Fruit fly (Drosophila melanogaster) whole organism, pupa: ENCODE results near the gene osk.

ENCODE experiments used
- CG10348 ChIP-seq: fragments of 200-800 bp; sonication (Bioruptor generic); IDR thresholded peaks from 2 replicates; pipeline ENCODE4 v1.3.6; 2022; ENCODE audit warnings: missing biosample characterization, missing genetic modification characterization
- CG12605 ChIP-seq: fragments of 200-800 bp; sonication (Bioruptor generic); IDR thresholded peaks from 2 replicates; pipeline ENCODE4 v1.3.6; 2022; ENCODE audit warnings: missing biosample characterization, missing genetic modification characterization
- CG13204 ChIP-seq: fragments of 200-800 bp; sonication (Bioruptor generic); optimal IDR thresholded peaks from 2 replicates; lab custom pipeline; 2018; ENCODE audit warnings: missing biosample characterization, mild to moderate bottlenecking, missing genetic modification characterization, moderate library complexity
- CG14655 ChIP-seq: fragments of 200-800 bp; sonication (Bioruptor generic); optimal IDR thresholded peaks from 3 replicates; lab custom pipeline; 2017; ENCODE audit warnings: mild to moderate bottlenecking, missing biosample characterization, missing genetic modification reagents, missing genetic modification characterization
- CG15710 ChIP-seq: fragments of 200-800 bp; sonication (Bioruptor generic); optimal IDR thresholded peaks from 2 replicates; lab custom pipeline; 2018; ENCODE audit warnings: missing biosample characterization, mild to moderate bottlenecking, missing genetic modification characterization, moderate library complexity
- CG17806 ChIP-seq: fragments of 200-800 bp; sonication (Bioruptor generic); optimal IDR thresholded peaks from 2 replicates; lab custom pipeline; 2018; ENCODE audit warnings: missing biosample characterization, mild to moderate bottlenecking, missing genetic modification characterization, moderate library complexity
- CG32121 ChIP-seq: fragments of 200-800 bp; sonication (Bioruptor generic); IDR thresholded peaks from 2 replicates; pipeline ENCODE4 v1.3.6; 2022; ENCODE audit warnings: missing biosample characterization, missing genetic modification characterization
- CG34367 ChIP-seq: fragments of 200-800 bp; sonication (Bioruptor generic); optimal IDR thresholded peaks from 2 replicates; lab custom pipeline; 2018; ENCODE audit warnings: missing biosample characterization, mild to moderate bottlenecking, missing genetic modification characterization
- CG4496 ChIP-seq: fragments of 200-800 bp; sonication (Bioruptor generic); IDR thresholded peaks from 3 replicates; pipeline ENCODE4 v1.3.6; 2022; ENCODE audit warnings: missing biosample characterization, missing genetic modification characterization
- CG8159 ChIP-seq: fragments of 200-800 bp; sonication (Bioruptor generic); optimal IDR thresholded peaks from 3 replicates; lab custom pipeline; 2018; ENCODE audit warnings: missing biosample characterization, mild to moderate bottlenecking, missing genetic modification characterization, moderate library complexity
- CG8301 ChIP-seq: fragments of 200-800 bp; sonication (Bioruptor generic); optimal IDR thresholded peaks from 2 replicates; lab custom pipeline; 2018; ENCODE audit warnings: missing biosample characterization, mild to moderate bottlenecking, missing genetic modification characterization
- CG9948 ChIP-seq: fragments of 200-800 bp; sonication (Bioruptor generic); optimal IDR thresholded peaks from 2 replicates; lab custom pipeline; 2018; ENCODE audit warnings: missing biosample characterization, mild to moderate bottlenecking, missing genetic modification characterization, moderate library complexity
- D1 ChIP-seq: fragments of 200-800 bp; sonication (Bioruptor generic); optimal IDR thresholded peaks from 2 replicates; lab custom pipeline; 2018; ENCODE audit warnings: missing biosample characterization, mild to moderate bottlenecking, missing genetic modification characterization, moderate library complexity
- EcR ChIP-seq: fragments of 200-800 bp; sonication (Bioruptor generic); optimal IDR thresholded peaks from 3 replicates; lab custom pipeline; 2019; ENCODE audit warnings: missing biosample characterization, missing genetic modification characterization, mild to moderate bottlenecking, moderate library complexity, missing genetic modification reagents
- Ets98B ChIP-seq: fragments of 200-800 bp; sonication (Bioruptor generic); IDR thresholded peaks from 2 replicates; pipeline ENCODE4 v1.3.6; 2022; ENCODE audit warnings: missing biosample characterization, missing genetic modification characterization
- Pif1A ChIP-seq: fragments of 200-800 bp; sonication (Bioruptor generic); optimal IDR thresholded peaks from 3 replicates; lab custom pipeline; 2016; ENCODE audit warnings: missing biosample characterization, missing genetic modification characterization
- Pif1B ChIP-seq: fragments of 200-800 bp; sonication (Bioruptor generic); optimal IDR thresholded peaks from 3 replicates; lab custom pipeline; 2016; ENCODE audit warnings: missing biosample characterization, missing genetic modification characterization
- Snoo ChIP-seq: fragments of 200-800 bp; sonication (Bioruptor generic); optimal IDR thresholded peaks from 3 replicates; lab custom pipeline; 2017; ENCODE audit warnings: missing biosample characterization, mild to moderate bottlenecking, missing genetic modification characterization, inconsistent platforms
- fd96Ca ChIP-seq: fragments of 200-800 bp; sonication (Bioruptor generic); IDR thresholded peaks from 3 replicates; pipeline ENCODE4 v1.3.6; 2022; ENCODE audit warnings: missing biosample characterization, missing genetic modification characterization
- gl ChIP-seq: fragments of 200-800 bp; sonication (Bioruptor generic); optimal IDR thresholded peaks from 2 replicates; lab custom pipeline; 2018; ENCODE audit warnings: missing biosample characterization, mild to moderate bottlenecking, missing genetic modification characterization
- rn ChIP-seq: fragments of 200-800 bp; sonication (Bioruptor generic); IDR thresholded peaks from 2 replicates; pipeline ENCODE4 v1.3.6; 2022; ENCODE audit warnings: missing biosample characterization, missing genetic modification characterization

osk gene

DNA sequence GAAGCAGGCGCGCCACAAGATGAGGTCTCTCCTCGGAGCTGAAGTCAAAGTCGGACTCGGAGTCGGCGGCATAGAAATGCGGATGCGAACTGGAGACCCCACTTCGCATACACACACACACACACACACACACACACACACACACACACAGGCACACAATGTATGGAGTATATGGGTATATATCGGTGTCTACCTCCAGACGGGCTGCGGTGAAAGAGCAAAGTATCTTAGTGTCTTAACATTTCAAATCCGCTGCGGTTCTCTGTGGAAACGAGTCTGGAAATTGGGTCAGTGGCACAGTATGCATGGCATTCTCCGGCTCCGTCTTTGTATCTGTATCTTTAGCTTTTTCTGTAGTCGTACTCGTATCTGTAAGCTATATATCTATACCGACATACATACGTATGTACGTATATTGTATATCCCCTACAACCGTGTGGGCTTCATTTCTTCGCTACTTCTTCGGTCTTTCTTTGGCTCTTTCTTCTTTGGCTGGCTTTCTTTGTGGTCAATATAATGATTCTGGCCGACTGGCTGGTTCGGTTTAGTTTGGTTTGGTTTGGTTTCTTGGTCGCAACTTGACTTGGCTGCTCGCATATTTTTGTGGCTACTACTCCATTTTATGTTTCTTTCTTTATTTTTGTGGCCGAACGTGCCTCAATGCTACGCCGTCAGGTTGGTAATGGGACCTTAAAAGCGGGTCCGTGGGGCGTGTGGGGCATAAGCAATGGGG, 14.6 kb downstream of the osk start:
- TF ChIP-seq gl (no peak), CG13204 (GFP tag; lab: Kevin White, UChicago) (no peak), EcR (GFP tag; lab: Kevin White, UChicago) (peak; percentile 22), Snoo (no peak)

dm6 chr3R:8954515-8955358, 19.8 kb downstream of the osk start:
- TF ChIP-seq CG15710 (tag; lab: Kevin White, UChicago) (no peak), CG8159 (tag; lab: Kevin White, UChicago) (peak; percentile 17), CG8301 (peak; percentile 26)

dm6 chr3R:8955359-8955820, 20.5 kb downstream of the osk start:
- TF ChIP-seq Pif1B (GFP tag; lab: Kevin White, UChicago): no peak
- peak; percentile 37 for TF ChIP-seq CG13204 (GFP tag; lab: Kevin White, UChicago)
- TF ChIP-seq CG14655 (GFP tag; lab: Kevin White, UChicago): no peak
- peak; percentile 43; the same call in 1 of the 2 replicates for TF ChIP-seq Ets98B (GFP tag; lab: Robert Waterston, UW)
- peak; percentile 54; the same call in 1 of the 3 replicates for TF ChIP-seq CG4496 (GFP tag; lab: Robert Waterston, UW)
- TF ChIP-seq EcR (GFP tag; lab: Kevin White, UChicago): peak; percentile 34

dm6 chr3R:8956333-8956732, 21.4 kb downstream of the osk start:
- TF ChIP-seq rn (GFP tag; lab: Robert Waterston, UW) (no peak), CG13204 (GFP tag; lab: Kevin White, UChicago) (no peak), CG9948 (tag; lab: Kevin White, UChicago) (no peak), Snoo (no peak), CG34367 (tag; lab: Kevin White, UChicago) (no peak), CG32121 (GFP tag; lab: Robert Waterston, UW) (no peak), CG8159 (tag; lab: Kevin White, UChicago) (no peak), Pif1A (GFP tag; lab: Kevin White, UChicago) (no peak), fd96Ca (no peak), Pif1B (GFP tag; lab: Kevin White, UChicago) (no peak), CG8301 (no peak), CG17806 (tag; lab: Kevin White, UChicago) (no peak), EcR (GFP tag; lab: Kevin White, UChicago) (no peak), CG12605 (GFP tag; lab: Robert Waterston, UW) (no peak), CG15710 (tag; lab: Kevin White, UChicago) (no peak), CG14655 (GFP tag; lab: Kevin White, UChicago) (no peak), gl (no peak), Ets98B (GFP tag; lab: Robert Waterston, UW) (no peak)
- TF ChIP-seq, all 21 proteins: peak for 0

- TF ChIP-seq CG8301: peak; percentile 20
- TF ChIP-seq CG13204 (GFP tag; lab: Kevin White, UChicago): no peak
- peak; percentile 28 for TF ChIP-seq CG15710 (tag; lab: Kevin White, UChicago)
- TF ChIP-seq Pif1B (GFP tag; lab: Kevin White, UChicago): peak; percentile 9
- peak; percentile 48 for TF ChIP-seq CG8159 (tag; lab: Kevin White, UChicago)
- TF ChIP-seq CG17806 (tag; lab: Kevin White, UChicago): peak; percentile 33
- peak; percentile 38 for TF ChIP-seq CG14655 (GFP tag; lab: Kevin White, UChicago)
- peak; percentile 38 for TF ChIP-seq Pif1A (GFP tag; lab: Kevin White, UChicago)
- peak; percentile 11 for TF ChIP-seq CG9948 (tag; lab: Kevin White, UChicago)
- no peak for TF ChIP-seq CG4496 (GFP tag; lab: Robert Waterston, UW)
- TF ChIP-seq CG34367 (tag; lab: Kevin White, UChicago): peak; percentile 24
- no peak for TF ChIP-seq Ets98B (GFP tag; lab: Robert Waterston, UW)
Measured at dm6 chr3R:8957739-8958138, 22.8 kb downstream of the osk start.

- 0 out of 2 replicates have a peak, but pooled peaks have one; percentile 12 for TF ChIP-seq CG10348
- TF ChIP-seq CG13204 (GFP tag; lab: Kevin White, UChicago): peak; percentile 24
- peak; percentile 76 for TF ChIP-seq CG14655 (GFP tag; lab: Kevin White, UChicago)
- no peak for TF ChIP-seq gl
- TF ChIP-seq Pif1B (GFP tag; lab: Kevin White, UChicago): peak; percentile 25
- 0 out of 2 replicates have a peak, but pooled peaks have one; percentile 28 for TF ChIP-seq CG32121 (GFP tag; lab: Robert Waterston, UW)
- no peak for TF ChIP-seq D1
- peak; percentile 22 for TF ChIP-seq Pif1A (GFP tag; lab: Kevin White, UChicago)
- peak; percentile 78 for TF ChIP-seq Ets98B (GFP tag; lab: Robert Waterston, UW)
- TF ChIP-seq CG17806 (tag; lab: Kevin White, UChicago): peak; percentile 81
- no peak for TF ChIP-seq Snoo
- TF ChIP-seq EcR (GFP tag; lab: Kevin White, UChicago): no peak
- TF ChIP-seq CG12605 (GFP tag; lab: Robert Waterston, UW): peak; percentile 51; the same call in 1 of the 2 replicates
- TF ChIP-seq fd96Ca: no peak; the same call in 2 of the 3 replicates
- TF ChIP-seq CG34367 (tag; lab: Kevin White, UChicago): peak; percentile 68
- peak; percentile 74 for TF ChIP-seq CG8301
- TF ChIP-seq CG8159 (tag; lab: Kevin White, UChicago): peak; percentile 70
- TF ChIP-seq CG4496 (GFP tag; lab: Robert Waterston, UW): peak; percentile 78
- no peak for TF ChIP-seq rn (GFP tag; lab: Robert Waterston, UW)
- TF ChIP-seq CG15710 (tag; lab: Kevin White, UChicago): peak; percentile 56
- TF ChIP-seq CG9948 (tag; lab: Kevin White, UChicago): peak; percentile 74
Measured at dm6 chr3R:8958300-8958699, 23.4 kb downstream of the osk start.
